Worm (Caenorhabditis elegans): ENCODE results near the gene ora-1.

ce11 chrIV:8005376-8005775, 27.7 kb downstream of the ora-1 start:
- TF ChIP-seq Y55F3AM.14 (GFP tag; optimal IDR thresholded peaks at IDR 0.05) (no peak), nhr-6 (tag; optimal IDR thresholded peaks at IDR 0.05) (no peak), snpc-4 (tag; optimal IDR thresholded peaks at IDR 0.05) (no peak), C34F6.9 (tag; optimal IDR thresholded peaks at IDR 0.05) (no peak), ama-1 (optimal IDR thresholded peaks at IDR 0.05) (no peak), ztf-11 (tag; optimal IDR thresholded peaks at IDR 0.05) (no peak)

All from whole organism, L2 larva.